Fruit fly (Drosophila melanogaster) whole organism, embryonic: ENCODE measurements around the gene CG5928.

ENCODE experiments used
- Bgb ChIP-seq: fragments of 200-800 bp; sonication (Bioruptor generic); IDR thresholded peaks from 2 replicates; pipeline ENCODE4 v1.3.6; 2022; ENCODE audit warnings: missing biosample characterization, missing genetic modification characterization; ENCODE audit not compliant: partially characterized antibody
- CG11247 ChIP-seq: fragments of 200-800 bp; sonication (Bioruptor generic); IDR thresholded peaks from 2 replicates; pipeline ENCODE4 v1.3.6; 2022; ENCODE audit warnings: missing biosample characterization, missing genetic modification characterization
- CG11560 ChIP-seq: fragments of 200-800 bp; sonication (Bioruptor generic); IDR thresholded peaks from 3 replicates; pipeline ENCODE4 v1.3.6; 2022; ENCODE audit warnings: missing biosample characterization, missing genetic modification characterization
- CG11695 ChIP-seq: fragments of 200-800 bp; sonication (Bioruptor generic); IDR thresholded peaks from 3 replicates; pipeline ENCODE4 v1.3.6; 2022; ENCODE audit warnings: missing biosample characterization, missing genetic modification characterization
- CG13894 ChIP-seq: fragments of 200-800 bp; sonication (Bioruptor generic); optimal IDR thresholded peaks from 3 replicates; lab custom pipeline; 2018; ENCODE audit warnings: missing biosample characterization, mild to moderate bottlenecking, missing genetic modification characterization, moderate library complexity
- CG14441 ChIP-seq: fragments of 200-800 bp; sonication (Bioruptor generic); IDR thresholded peaks from 2 replicates; pipeline ENCODE4 v1.3.6; 2022; ENCODE audit warnings: missing biosample characterization, missing genetic modification characterization
- CG15269 ChIP-seq: fragments of 200-800 bp; sonication (Bioruptor generic); optimal IDR thresholded peaks from 2 replicates; lab custom pipeline; 2018; ENCODE audit warnings: missing biosample characterization, mild to moderate bottlenecking, missing genetic modification characterization, moderate library complexity
- CG16813 ChIP-seq: fragments of 200-800 bp; sonication (Bioruptor generic); IDR thresholded peaks from 3 replicates; pipeline ENCODE4 v1.3.6; 2022; ENCODE audit warnings: missing biosample characterization, missing genetic modification characterization; ENCODE audit not compliant: partially characterized antibody
- CG16863 ChIP-seq: fragments of 200-800 bp; sonication (Bioruptor generic); optimal IDR thresholded peaks from 3 replicates; lab custom pipeline; 2016; ENCODE audit warnings: missing biosample characterization, missing genetic modification characterization
- CG17186 ChIP-seq: fragments of 200-800 bp; sonication (Bioruptor generic); optimal IDR thresholded peaks from 3 replicates; lab custom pipeline; 2017; ENCODE audit warnings: missing biosample characterization, missing genetic modification reagents, missing genetic modification characterization
- CG17328 ChIP-seq: fragments of 200-800 bp; sonication (Bioruptor generic); IDR thresholded peaks from 2 replicates; pipeline ENCODE4 v1.3.6; 2022; ENCODE audit warnings: missing biosample characterization, missing genetic modification characterization
- CG17359 ChIP-seq: fragments of 200-800 bp; sonication (Bioruptor generic); optimal IDR thresholded peaks from 3 replicates; lab custom pipeline; 2018; ENCODE audit warnings: missing biosample characterization, mild to moderate bottlenecking, missing genetic modification characterization, moderate library complexity
- CG2889 ChIP-seq: fragments of 200-800 bp; sonication (Bioruptor generic); IDR thresholded peaks from 3 replicates; pipeline ENCODE4 v1.3.6; 2022; ENCODE audit warnings: missing biosample characterization, missing genetic modification characterization
- CG33213 ChIP-seq: fragments of 200-800 bp; sonication (Bioruptor generic); optimal IDR thresholded peaks from 3 replicates; lab custom pipeline; 2016; ENCODE audit warnings: missing biosample characterization, missing genetic modification characterization
- CG3407 ChIP-seq: fragments of 200-800 bp; sonication (Bioruptor generic); optimal IDR thresholded peaks from 2 replicates; lab custom pipeline; 2018; ENCODE audit warnings: missing biosample characterization, mild to moderate bottlenecking, missing genetic modification characterization
- CG34422 ChIP-seq: fragments of 200-800 bp; sonication (Bioruptor generic); IDR thresholded peaks from 3 replicates; pipeline ENCODE4 v1.3.6; 2022; ENCODE audit warnings: missing biosample characterization, missing genetic modification characterization
- CG3726 ChIP-seq: fragments of 200-800 bp; sonication (Bioruptor generic); IDR thresholded peaks from 3 replicates; pipeline ENCODE4, ENCODE4 v1.3.6; 2022; ENCODE audit warnings: missing biosample characterization, missing genetic modification characterization
- CG5245 ChIP-seq: fragments of 200-800 bp; sonication (Bioruptor generic); optimal IDR thresholded peaks from 3 replicates; lab custom pipeline; 2016; ENCODE audit warnings: missing biosample characterization, missing genetic modification characterization
- CG6254 ChIP-seq: fragments of 200-800 bp; sonication (Bioruptor generic); optimal IDR thresholded peaks from 3 replicates; lab custom pipeline; 2017; ENCODE audit warnings: mild to moderate bottlenecking, missing biosample characterization, missing genetic modification reagents, missing genetic modification characterization
- CG8281 ChIP-seq: fragments of 200-800 bp; sonication (Bioruptor generic); optimal IDR thresholded peaks from 2 replicates; lab custom pipeline; 2018; ENCODE audit warnings: missing biosample characterization, mild to moderate bottlenecking, missing genetic modification characterization, moderate library complexity
- CG8478 ChIP-seq: fragments of >200 bp; optimal IDR thresholded peaks from 2 replicates; lab custom pipeline; 2018
- CG9215 ChIP-seq: fragments of 200-800 bp; sonication (Bioruptor generic); IDR thresholded peaks from 2 replicates; pipeline ENCODE4 v1.3.6; 2022; ENCODE audit warnings: missing biosample characterization, missing genetic modification characterization
- CG9817 ChIP-seq: fragments of 200-800 bp; sonication (Bioruptor generic); optimal IDR thresholded peaks from 2 replicates; lab custom pipeline; 2018; ENCODE audit warnings: missing biosample characterization, mild to moderate bottlenecking, missing genetic modification characterization, moderate library complexity
- CG9932 ChIP-seq: fragments of 200-800 bp; sonication (Bioruptor generic); IDR thresholded peaks from 2 replicates; pipeline ENCODE4 v1.3.6; 2022; ENCODE audit warnings: missing biosample characterization, missing genetic modification characterization
- Nf-YB ChIP-seq: fragments of 200-800 bp; sonication (Bioruptor generic); optimal IDR thresholded peaks from 3 replicates; lab custom pipeline; 2019; ENCODE audit warnings: missing biosample characterization, mild to moderate bottlenecking, missing genetic modification characterization, moderate library complexity
- Rfx ChIP-seq: fragments of 200-800 bp; sonication (Bioruptor generic); IDR thresholded peaks from 2 replicates; pipeline ENCODE4 v1.3.6; 2022; ENCODE audit warnings: missing biosample characterization, missing genetic modification characterization
- Spps ChIP-seq: fragments of 200-800 bp; sonication (Bioruptor generic); optimal IDR thresholded peaks from 2 replicates; lab custom pipeline; 2018; ENCODE audit warnings: missing biosample characterization, mild to moderate bottlenecking, missing genetic modification characterization
- Usf ChIP-seq: fragments of 200-800 bp; sonication (Bioruptor generic); optimal IDR thresholded peaks from 2 replicates; lab custom pipeline; 2017; ENCODE audit warnings: missing genotype, missing biosample characterization, missing genetic modification characterization
- ac ChIP-seq: fragments of 200-800 bp; sonication (Bioruptor generic); optimal IDR thresholded peaks from 3 replicates; lab custom pipeline; 2017; ENCODE audit warnings: missing biosample characterization, mild to moderate bottlenecking, missing genetic modification characterization
- ara ChIP-seq: fragments of 200-800 bp; sonication (Bioruptor generic); IDR thresholded peaks from 2 replicates; pipeline ENCODE4 v1.3.6; 2022; ENCODE audit warnings: missing biosample characterization, missing genetic modification characterization
- chm ChIP-seq: fragments of 200-800 bp; sonication (Bioruptor generic); IDR thresholded peaks from 2 replicates; pipeline ENCODE4 v1.3.6; 2022; ENCODE audit warnings: missing biosample characterization, missing genetic modification characterization
- dimm ChIP-seq: fragments of 200-800 bp; sonication (Bioruptor generic); IDR thresholded peaks from 2 replicates; pipeline ENCODE4 v1.3.6; 2022; ENCODE audit warnings: missing biosample characterization, missing genetic modification characterization
- fd102C ChIP-seq: fragments of 200-800 bp; sonication (Bioruptor generic); optimal IDR thresholded peaks from 2 replicates; lab custom pipeline; 2018; ENCODE audit warnings: missing biosample characterization, mild to moderate bottlenecking, missing genetic modification characterization, moderate library complexity
- ftz-f1 ChIP-seq: fragments of 200-800 bp; sonication (Bioruptor generic); optimal IDR thresholded peaks from 2 replicates; lab custom pipeline; 2016; ENCODE audit warnings: missing biosample characterization, missing genetic modification characterization
- gcm2 ChIP-seq: fragments of 200-800 bp; sonication (Bioruptor generic); optimal IDR thresholded peaks from 2 replicates; lab custom pipeline; 2016; ENCODE audit warnings: missing biosample characterization, missing genetic modification characterization
- grn ChIP-seq: fragments of 200-800 bp; sonication (Bioruptor generic); optimal IDR thresholded peaks from 3 replicates; lab custom pipeline; 2017; ENCODE audit warnings: missing biosample characterization, missing genetic modification characterization
- gsb-n ChIP-seq: fragments of 200-800 bp; sonication (Bioruptor generic); optimal IDR thresholded peaks from 3 replicates; lab custom pipeline; 2018; ENCODE audit warnings: missing biosample characterization, mild to moderate bottlenecking, missing genetic modification characterization
- knrl ChIP-seq: fragments of 200-800 bp; sonication (Bioruptor generic); IDR thresholded peaks from 3 replicates; pipeline ENCODE4 v1.3.6; 2022; ENCODE audit warnings: missing biosample characterization, missing genetic modification characterization; ENCODE audit not compliant: partially characterized antibody
- lbe ChIP-seq: fragments of 200-800 bp; sonication (Bioruptor generic); optimal IDR thresholded peaks from 2 replicates; lab custom pipeline; 2016; ENCODE audit warnings: missing biosample characterization, mild to moderate bottlenecking, missing genetic modification characterization
- lmd ChIP-seq: fragments of 200-800 bp; sonication (Bioruptor generic); IDR thresholded peaks from 2 replicates; pipeline ENCODE4 v1.3.6; 2022; ENCODE audit warnings: missing biosample characterization, missing genetic modification characterization
- mam ChIP-seq: fragments of 200-800 bp; sonication (Bioruptor generic); optimal IDR thresholded peaks from 3 replicates; lab custom pipeline; 2016; ENCODE audit warnings: missing biosample characterization, missing genetic modification characterization
- nerfin-1 ChIP-seq: fragments of 200-800 bp; sonication (Bioruptor generic); optimal IDR thresholded peaks from 3 replicates; lab custom pipeline; 2019; ENCODE audit warnings: missing biosample characterization, mild to moderate bottlenecking, missing genetic modification characterization, moderate library complexity
- odd ChIP-seq: fragments of 200-800 bp; sonication (Bioruptor generic); optimal IDR thresholded peaks from 2 replicates; lab custom pipeline; 2017; ENCODE audit warnings: missing biosample characterization, mild to moderate bottlenecking, missing genetic modification characterization
- pan ChIP-seq, 4 experiments: fragments of >200 bp in 3 of 4; fragments of 200-800 bp in 1 of 4; sonication (Bioruptor generic) in 1 of 4; optimal IDR thresholded peaks in 3 of 4; IDR thresholded peaks in 1 of 4; 2 replicates each; pipeline versions ENCODE4 v1.3.6 to Lab custom; 2017 to 2022; ENCODE audit warnings: missing biosample characterization in 2 of 4, missing genetic modification characterization in 2 of 4, mixed read lengths in 1 of 4
- pum ChIP-seq: fragments of 200-800 bp; sonication (Bioruptor generic); optimal IDR thresholded peaks from 2 replicates; lab custom pipeline; 2016; ENCODE audit warnings: missing biosample characterization, missing genetic modification characterization
- ro ChIP-seq: fragments of 200-800 bp; sonication (Bioruptor generic); IDR thresholded peaks from 2 replicates; pipeline ENCODE4 v1.3.6; 2022; ENCODE audit warnings: missing biosample characterization, missing genetic modification characterization
- sens ChIP-seq: fragments of 200-800 bp; sonication (Bioruptor generic); peaks from one replicate; lab custom pipeline; 2016; ENCODE audit warnings: missing biosample characterization, missing genetic modification characterization
- sisA ChIP-seq: fragments of 200-800 bp; sonication (Bioruptor generic); IDR thresholded peaks from 2 replicates; pipeline ENCODE4 v1.3.6; 2022; ENCODE audit warnings: missing biosample characterization, missing genetic modification characterization
- slbo ChIP-seq: fragments of 200-800 bp; sonication (Bioruptor generic); IDR thresholded peaks from 2 replicates; pipeline ENCODE4 v1.3.6; 2022; ENCODE audit warnings: missing biosample characterization, missing genetic modification characterization
- sqz ChIP-seq: fragments of 200-800 bp; sonication (Bioruptor generic); optimal IDR thresholded peaks from 3 replicates; lab custom pipeline; 2018; ENCODE audit warnings: missing biosample characterization, mild to moderate bottlenecking, missing genetic modification characterization
- tin ChIP-seq: fragments of 200-800 bp; sonication (Bioruptor generic); optimal IDR thresholded peaks from 3 replicates; lab custom pipeline; 2016; ENCODE audit warnings: missing biosample characterization, missing genetic modification characterization
- tll ChIP-seq, 2 experiments: fragments of 200-800 bp in 1 of 2; fragments of >200 bp in 1 of 2; sonication (Bioruptor generic) in 1 of 2; optimal IDR thresholded peaks; 2 replicates each; lab custom pipeline; 2017 to 2019; ENCODE audit warnings: missing biosample characterization in 2 of 2, missing genetic modification characterization in 2 of 2, mild to moderate bottlenecking in 1 of 2, moderate library complexity in 1 of 2

The CG5928 gene

DNA sequence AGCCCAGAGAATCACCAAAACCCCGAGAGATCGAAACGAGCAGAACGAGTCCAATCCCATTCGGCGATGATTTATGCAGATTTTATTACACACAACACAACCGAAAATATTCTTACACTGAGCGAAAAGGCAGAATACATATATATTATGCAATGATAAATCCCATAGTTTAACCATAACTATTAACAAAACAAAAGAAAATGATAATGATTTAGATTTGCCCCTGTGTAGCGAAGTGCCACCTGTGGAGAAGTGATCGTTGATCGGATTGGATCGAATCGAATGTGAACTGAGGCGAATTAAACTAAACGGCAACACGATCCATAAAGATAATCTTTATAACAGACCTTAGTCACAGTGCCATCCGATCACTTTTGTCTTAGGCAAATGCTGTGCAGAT, 38.7 kb upstream of the CG5928 start:
- TF ChIP-seq Bgb (GFP tag; lab: Robert Waterston, UW) (no peak), CG9932 (GFP tag; lab: Robert Waterston, UW) (no peak), odd (GFP tag; lab: Kevin White, UChicago) (no peak), gcm2 (GFP tag; lab: Kevin White, UChicago) (no peak), sens (GFP tag; lab: Kevin White, UChicago) (peak; percentile 56), sqz (no peak), CG9215 (GFP tag; lab: Robert Waterston, UW) (no peak), gsb-n (peak; percentile 47), knrl (GFP tag; lab: Robert Waterston, UW) (no peak), mam (GFP tag; lab: Kevin White, UChicago) (no peak), ftz-f1 (GFP tag; lab: Kevin White, UChicago) (no peak), CG33213 (GFP tag; lab: Kevin White, UChicago) (no peak), CG2889 (GFP tag; lab: Robert Waterston, UW) (no peak), CG17186 (GFP tag; lab: Kevin White, UChicago) (no peak), pum (GFP tag; lab: Kevin White, UChicago) (no peak), tll (GFP tag; optimal IDR thresholded peaks at IDR 0.05; lab: Kevin White, UChicago) (no peak), slbo (GFP tag; lab: Robert Waterston, UW) (no peak), ac (no peak), CG3726 (GFP tag; lab: Robert Waterston, UW) (no peak), CG8281 (tag; lab: Kevin White, UChicago) (no peak), sisA (GFP tag; lab: Robert Waterston, UW) (no peak), pan (optimal IDR thresholded peaks at IDR 0.05; lab: Kevin White, UChicago) (no peak), pan (GFP tag; optimal IDR thresholded peaks at IDR 0.05 in 1 of 2, IDR thresholded peaks at IDR 0.05 in 1 of 2) (no peak), CG5245 (no peak), Nf-YB (GFP tag; lab: Kevin White, UChicago) (peak; percentile 10), CG17328 (GFP tag; lab: Robert Waterston, UW) (no peak), CG6254 (no peak), Rfx (GFP tag; lab: Robert Waterston, UW) (peak; percentile 24; the same call in 1 of the 2 replicates), lmd (GFP tag; lab: Robert Waterston, UW) (no peak), CG11695 (GFP tag; lab: Robert Waterston, UW) (no peak), dimm (GFP tag; lab: Robert Waterston, UW) (no peak), CG9817 (tag; lab: Kevin White, UChicago) (no peak), grn (peak; percentile 24), tin (no peak), CG17359 (no peak), ara (GFP tag; lab: Robert Waterston, UW) (no peak), CG8478 (lab: Kevin White, UChicago) (no peak), CG11247 (no peak), CG15269 (tag; lab: Kevin White, UChicago) (peak; percentile 63), ro (GFP tag; lab: Robert Waterston, UW) (no peak), CG34422 (GFP tag; lab: Robert Waterston, UW) (no peak), nerfin-1 (tag; lab: Kevin White, UChicago) (no peak), Usf (GFP tag; lab: Kevin White, UChicago) (no peak), chm (no peak), CG14441 (GFP tag; lab: Robert Waterston, UW) (no peak), fd102C (GFP tag; lab: Kevin White, UChicago) (no peak), CG16813 (no peak), Spps (no peak), CG3407 (no peak), CG11560 (no peak), lbe (GFP tag; lab: Kevin White, UChicago) (no peak), CG16863 (GFP tag; lab: Kevin White, UChicago) (no peak), CG13894 (peak; percentile 20)
